Worm (Caenorhabditis elegans) whole organism, midembryonic: ENCODE measurements around the gene F36F12.3.

Experiments
- T22C8.4 ChIP-seq: fragments of 200-800 bp; sonication (Bioruptor generic); IDR thresholded peaks from 2 replicates; pipeline ENCODE4 v1.3.6; 2022; ENCODE audit warnings: missing genetic modification characterization, missing compliant biosample characterization
- cog-1 ChIP-seq: sonication (generic microtip); optimal IDR thresholded peaks from 2 replicates; lab custom pipeline; 2016; ENCODE audit warnings: missing genetic modification characterization, missing compliant biosample characterization
- flt-1 ChIP-seq: fragments of 200-800 bp; sonication (Bioruptor generic); IDR thresholded peaks from 2 replicates; pipeline ENCODE4 v1.3.6; 2022; ENCODE audit warnings: missing genetic modification characterization, missing compliant biosample characterization
- klf-2 ChIP-seq: fragments of 200-800 bp; sonication (Bioruptor generic); conservative IDR thresholded peaks from 2 replicates; pipeline ENCODE4 v1.3.6; 2022; ENCODE audit warnings: missing genetic modification reagents, missing genetic modification characterization, missing compliant biosample characterization
- med-1 ChIP-seq: sonication (generic microtip); optimal IDR thresholded peaks from 2 replicates; lab custom pipeline; 2017; ENCODE audit warnings: missing genetic modification characterization, mild to moderate bottlenecking, missing compliant biosample characterization, antibody characterized with exemption, missing genetic modification reagents; ENCODE audit not compliant: insufficient read depth
- ref-1 ChIP-seq: fragments of 200-800 bp; sonication (Bioruptor generic); conservative IDR thresholded peaks from 2 replicates; pipeline ENCODE4 v1.3.6; 2022; ENCODE audit warnings: missing genetic modification reagents, missing genetic modification characterization, missing compliant biosample characterization
- tab-1 ChIP-seq: fragments of 200-800 bp; sonication (Bioruptor generic); IDR thresholded peaks from 2 replicates; pipeline ENCODE4 v1.3.6; 2022; ENCODE audit warnings: missing genetic modification characterization, missing compliant biosample characterization
- ztf-23 ChIP-seq: fragments of 200-800 bp; sonication (Bioruptor generic); IDR thresholded peaks from 2 replicates; pipeline ENCODE4 v1.3.6; 2022; ENCODE audit warnings: missing genetic modification reagents, missing genetic modification characterization, missing compliant biosample characterization
- ztf-29 ChIP-seq: fragments of 200-800 bp; sonication (Bioruptor generic); IDR thresholded peaks from 2 replicates; pipeline ENCODE4 v1.3.6; 2022; ENCODE audit warnings: missing genetic modification reagents, missing genetic modification characterization, missing compliant biosample characterization

ce11 chrV:2123164-2123563 lies 37.6 kb downstream of the F36F12.3 start:
- TF ChIP-seq flt-1: no peak
- no peak for TF ChIP-seq T22C8.4
- no peak for TF ChIP-seq med-1 (GFP tag; lab: Kevin White, UChicago)
- no peak for TF ChIP-seq ref-1 (GFP tag; lab: Robert Waterston, UW)
- TF ChIP-seq ztf-29 (GFP tag; lab: Robert Waterston, UW): no peak
- no peak for TF ChIP-seq ztf-23 (GFP tag; lab: Robert Waterston, UW)
- TF ChIP-seq tab-1 (GFP tag; lab: Robert Waterston, UW): no peak
- no peak for TF ChIP-seq klf-2
- TF ChIP-seq cog-1 (tag; lab: Kevin White, UChicago): no peak
